Fruit fly (Drosophila melanogaster): ENCODE data around the gene Cep290.

- TF ChIP-seq salr (GFP tag; optimal IDR thresholded peaks at IDR 0.05) (no peak), CG10631 (GFP tag; optimal IDR thresholded peaks at IDR 0.05) (no peak), Eip78C (GFP tag) (no peak), Blimp-1 (GFP tag; optimal IDR thresholded peaks at IDR 0.05) (no peak), CG9139 (GFP tag; optimal IDR thresholded peaks at IDR 0.05) (no peak), dac (GFP tag; optimal IDR thresholded peaks at IDR 0.05) (no peak)
Observed at dm6 chr3L:811816-812215, 31.9 kb upstream of the Cep290 start.

All from whole organism, prepupa.